Fruit fly (Drosophila melanogaster): ENCODE results near the gene CG12011.

CG12011 gene

DNA sequence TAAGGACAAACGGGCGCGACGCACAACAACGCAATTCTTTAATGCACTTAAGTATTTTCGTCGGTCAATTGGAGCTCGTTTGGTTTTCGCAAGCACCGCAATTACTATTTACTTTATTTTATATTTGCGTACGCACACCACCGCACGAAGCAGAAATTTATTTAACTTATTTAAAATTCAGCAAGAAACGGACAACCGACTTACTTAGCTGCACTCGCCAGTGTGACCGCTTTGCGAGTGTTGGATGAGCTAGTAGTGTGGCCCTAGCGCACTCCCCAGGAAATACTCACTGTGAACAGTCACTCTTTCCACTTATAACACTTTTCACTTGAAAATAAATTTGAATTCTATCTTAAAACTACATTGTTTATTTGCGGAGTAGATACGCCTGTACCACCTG lies 36.5 kb downstream of the CG12011 start, which contains the start of gene drpr (continued):
- TF ChIP-seq abd-A (tag; optimal IDR thresholded peaks at IDR 0.05): peak; percentile 42
- TF ChIP-seq CG14050 (GFP tag; IDR thresholded peaks at IDR 0.05): no peak
- peak; percentile 46 for TF ChIP-seq Nf-YC (tag; optimal IDR thresholded peaks at IDR 0.05)
- peak; percentile 78 for TF ChIP-seq CG8924 (tag; optimal IDR thresholded peaks at IDR 0.05)
- TF ChIP-seq prd (optimal IDR thresholded peaks at IDR 0.05): no peak
- TF ChIP-seq prd (GFP tag; IDR thresholded peaks at IDR 0.05): no peak
- no peak for TF ChIP-seq yki (optimal IDR thresholded peaks at IDR 0.05)
- TF ChIP-seq kah (GFP tag; optimal IDR thresholded peaks at IDR 0.05): peak; percentile 9
- TF ChIP-seq CG1529 (GFP tag; optimal IDR thresholded peaks at IDR 0.05): no peak
- TF ChIP-seq sim (GFP tag; IDR thresholded peaks at IDR 0.05): no peak
- TF ChIP-seq her (GFP tag; optimal IDR thresholded peaks at IDR 0.05): peak; percentile 10
- TF ChIP-seq B-H2 (GFP tag; optimal IDR thresholded peaks at IDR 0.05): no peak
- TF ChIP-seq CG10267 (tag; optimal IDR thresholded peaks at IDR 0.05): peak; percentile 58
- TF ChIP-seq CG1233 (GFP tag; optimal IDR thresholded peaks at IDR 0.05): no peak
- TF ChIP-seq CG8478 (optimal IDR thresholded peaks at IDR 0.05): no peak
- TF ChIP-seq dmrt99B (tag; optimal IDR thresholded peaks at IDR 0.05): no peak
- TF ChIP-seq CG7987 (GFP tag; optimal IDR thresholded peaks at IDR 0.05): peak; percentile 62
- no peak for TF ChIP-seq Atf3 (GFP tag; optimal IDR thresholded peaks at IDR 0.05)
- TF ChIP-seq CG10209 (GFP tag; optimal IDR thresholded peaks at IDR 0.05): no peak
- TF ChIP-seq toy (GFP tag; IDR thresholded peaks at IDR 0.05): no peak
- no peak for TF ChIP-seq emc (GFP tag; optimal IDR thresholded peaks at IDR 0.05)
- peak; percentile 53; the same call in 1 of the 2 replicates for TF ChIP-seq chm (GFP tag; IDR thresholded peaks at IDR 0.05)
- TF ChIP-seq CG33557 (GFP tag; optimal IDR thresholded peaks at IDR 0.05): peak; percentile 13
- peak; percentile 27 for TF ChIP-seq grau (tag; optimal IDR thresholded peaks at IDR 0.05)
- TF ChIP-seq CG4282 (GFP tag; optimal IDR thresholded peaks at IDR 0.05): no peak
- 0 out of 3 replicates have a peak, but pooled peaks have one; percentile 3 for TF ChIP-seq ken (GFP tag; IDR thresholded peaks at IDR 0.05)
- peak; percentile 90 for TF ChIP-seq Med (GFP tag)
- no peak for TF ChIP-seq vfl (GFP tag; optimal IDR thresholded peaks at IDR 0.05)
- no peak for TF ChIP-seq Gug (GFP tag; IDR thresholded peaks at IDR 0.05)
- TF ChIP-seq CG2116 (GFP tag; optimal IDR thresholded peaks at IDR 0.05): peak; percentile 46
- TF ChIP-seq kni (GFP tag; optimal IDR thresholded peaks at IDR 0.05): peak; percentile 2
- TF ChIP-seq bab2 (GFP tag; optimal IDR thresholded peaks at IDR 0.05): no peak
- TF ChIP-seq Ada2b (GFP tag; IDR thresholded peaks at IDR 0.05): no peak
- TF ChIP-seq Oli (tag; optimal IDR thresholded peaks at IDR 0.05): no peak
- no peak for TF ChIP-seq CG2889 (GFP tag; IDR thresholded peaks at IDR 0.05)
- TF ChIP-seq Tbp (GFP tag; optimal IDR thresholded peaks at IDR 0.05): no peak
- TF ChIP-seq fru (optimal IDR thresholded peaks at IDR 0.05): no peak
- TF ChIP-seq CG15479 (GFP tag; optimal IDR thresholded peaks at IDR 0.05): no peak
- TF ChIP-seq CG12236 (GFP tag; optimal IDR thresholded peaks at IDR 0.05): no peak
- TF ChIP-seq CG34422 (GFP tag; IDR thresholded peaks at IDR 0.05): peak; percentile 71
- no peak for TF ChIP-seq fd64A (GFP tag; optimal IDR thresholded peaks at IDR 0.05)
- no peak for TF ChIP-seq crol (GFP tag; IDR thresholded peaks at IDR 0.05)
- peak in 1 of 3 experiments; percentile 60 for TF ChIP-seq Stat92E (GFP tag; optimal IDR thresholded peaks at IDR 0.05)
- no peak for TF ChIP-seq salm (tag; optimal IDR thresholded peaks at IDR 0.05)
- TF ChIP-seq tup (GFP tag; optimal IDR thresholded peaks at IDR 0.05): no peak
- TF ChIP-seq hth (optimal IDR thresholded peaks at IDR 0.05): no peak
- TF ChIP-seq ci (GFP tag; IDR thresholded peaks at IDR 0.05): peak; percentile 61; the same call in 2 of the 3 replicates
- TF ChIP-seq MESR4 (GFP tag; optimal IDR thresholded peaks at IDR 0.05): peak; percentile 79
- TF ChIP-seq GATAe (GFP tag; conservative IDR thresholded peaks at IDR 0.05): no peak
- TF ChIP-seq Asciz (GFP tag; optimal IDR thresholded peaks at IDR 0.05): no peak
- TF ChIP-seq CG4360 (GFP tag; IDR thresholded peaks at IDR 0.05): no peak
- no peak for TF ChIP-seq Hey (tag; optimal IDR thresholded peaks at IDR 0.05)
- peak; percentile 41 for TF ChIP-seq HHEX (GFP tag; optimal IDR thresholded peaks at IDR 0.05)
